Fruit fly (Drosophila melanogaster): ENCODE results near the gene IntS12.

The IntS12 gene

dm6 chr3R:26882230-26883014 lies 19.2 kb downstream of the IntS12 start (continued):
- TF ChIP-seq Bdp1 (GFP tag; optimal IDR thresholded peaks at IDR 0.05): no peak
- TF ChIP-seq chm (GFP tag; IDR thresholded peaks at IDR 0.05): peak; percentile 64
- 0 out of 2 replicates have a peak, but pooled peaks have one; percentile 12 for TF ChIP-seq sob (GFP tag; IDR thresholded peaks at IDR 0.05)
- TF ChIP-seq disco-r (GFP tag; optimal IDR thresholded peaks at IDR 0.05): no peak
- TF ChIP-seq da (GFP tag; optimal IDR thresholded peaks at IDR 0.05): no peak
- TF ChIP-seq gcm (GFP tag; optimal IDR thresholded peaks at IDR 0.05): peak; percentile 15
- no peak for TF ChIP-seq CG3163 (GFP tag; optimal IDR thresholded peaks at IDR 0.05)
- TF ChIP-seq CG11696 (GFP tag; IDR thresholded peaks at IDR 0.05): no peak
- TF ChIP-seq Nf-YA (GFP tag; IDR thresholded peaks at IDR 0.05): no peak
- TF ChIP-seq hbn (GFP tag; IDR thresholded peaks at IDR 0.05; ENCODE audit: partially characterized antibody): no peak
- no peak for TF ChIP-seq Usf (GFP tag; optimal IDR thresholded peaks at IDR 0.05)
- TF ChIP-seq schlank (tag; optimal IDR thresholded peaks at IDR 0.05): no peak

dm6 chr3R:26883015-26883292 lies 19.8 kb downstream of the IntS12 start:
- no peak for TF ChIP-seq Stat92E (GFP tag; optimal IDR thresholded peaks at IDR 0.05)
- peak; percentile 11 for TF ChIP-seq Meics (GFP tag; optimal IDR thresholded peaks at IDR 0.05)
- peak; percentile 24 for TF ChIP-seq sens (GFP tag)
- no peak for TF ChIP-seq Mes4 (GFP tag; optimal IDR thresholded peaks at IDR 0.05)
- no peak for TF ChIP-seq Xrp1 (GFP tag; IDR thresholded peaks at IDR 0.05)
- TF ChIP-seq Sry-β (GFP tag; optimal IDR thresholded peaks at IDR 0.05): no peak
- no peak for TF ChIP-seq kay (GFP tag; optimal IDR thresholded peaks at IDR 0.05)
- no peak for TF ChIP-seq insv (GFP tag; optimal IDR thresholded peaks at IDR 0.05)
- TF ChIP-seq Hey (tag; optimal IDR thresholded peaks at IDR 0.05): no peak
- TF ChIP-seq twi (tag; optimal IDR thresholded peaks at IDR 0.05): peak; percentile 97

dm6 chr3R:26885192-26885591 lies 22.0 kb downstream of the IntS12 start:
- TF ChIP-seq corto (GFP tag; optimal IDR thresholded peaks at IDR 0.05): no peak
- no peak for TF ChIP-seq B-H2 (GFP tag; optimal IDR thresholded peaks at IDR 0.05)
- TF ChIP-seq pzg (GFP tag; optimal IDR thresholded peaks at IDR 0.05): no peak
- TF ChIP-seq ranshi (GFP tag; IDR thresholded peaks at IDR 0.05): no peak
- TF ChIP-seq bcd (GFP tag; optimal IDR thresholded peaks at IDR 0.05): no peak
- TF ChIP-seq CG11398 (GFP tag; optimal IDR thresholded peaks at IDR 0.05): no peak
- no peak for TF ChIP-seq croc (GFP tag; conservative IDR thresholded peaks at IDR 0.05)
- no peak for TF ChIP-seq so (GFP tag; IDR thresholded peaks at IDR 0.05)
- TF ChIP-seq CG10267 (tag; optimal IDR thresholded peaks at IDR 0.05): no peak
- TF ChIP-seq zfh1 (GFP tag; IDR thresholded peaks at IDR 0.05): no peak
- no peak for TF ChIP-seq Oaz (GFP tag; IDR thresholded peaks at IDR 0.05)
- peak; percentile 76 for TF ChIP-seq Blimp-1 (GFP tag; optimal IDR thresholded peaks at IDR 0.05)
- peak; percentile 62 for TF ChIP-seq Ets65A (GFP tag)
- TF ChIP-seq Kr (GFP tag; optimal IDR thresholded peaks at IDR 0.05): peak; percentile 5
- no peak for TF ChIP-seq emc (GFP tag; optimal IDR thresholded peaks at IDR 0.05)

dm6 chr3R:26886283-26886689 lies 23.1 kb downstream of the IntS12 start:
- TF ChIP-seq GATAe (GFP tag; conservative IDR thresholded peaks at IDR 0.05): no peak
- TF ChIP-seq vvl (GFP tag; IDR thresholded peaks at IDR 0.05): peak; percentile 77
- peak; percentile 81 for TF ChIP-seq CG31441 (GFP tag; IDR thresholded peaks at IDR 0.05)
- peak; percentile 74 for TF ChIP-seq Drgx (GFP tag; IDR thresholded peaks at IDR 0.05)
- no peak for TF ChIP-seq C15 (GFP tag; IDR thresholded peaks at IDR 0.05)
- no peak for TF ChIP-seq CG6765 (GFP tag; optimal IDR thresholded peaks at IDR 0.05)
- peak; percentile 56 for TF ChIP-seq CG10543 (GFP tag; optimal IDR thresholded peaks at IDR 0.05)
- TF ChIP-seq CG8478 (optimal IDR thresholded peaks at IDR 0.05): no peak
- TF ChIP-seq CG16815 (GFP tag; optimal IDR thresholded peaks at IDR 0.05): peak; percentile 63
- no peak for TF ChIP-seq CG5245 (GFP tag; optimal IDR thresholded peaks at IDR 0.05)
- no peak for TF ChIP-seq Nf-YA (GFP tag; IDR thresholded peaks at IDR 0.05)
- no peak for TF ChIP-seq Pdp1 (GFP tag; optimal IDR thresholded peaks at IDR 0.05)
- peak; percentile 70; the same call in 1 of the 2 replicates for TF ChIP-seq CG6689 (GFP tag; IDR thresholded peaks at IDR 0.05)
- 0 out of 2 replicates have a peak, but pooled peaks have one; percentile 48 for TF ChIP-seq sim (GFP tag; IDR thresholded peaks at IDR 0.05)

Measured in whole organism, embryonic.